Fruit fly (Drosophila melanogaster) Kc167 (cell line): ENCODE results near the gene blp.

Source experiments
- Myc ChIP-seq: fragments of >200 bp; optimal IDR thresholded peaks from 2 replicates; lab custom pipeline; 2017; ENCODE audit warnings: missing external identifiers
- Sin3A ChIP-seq: fragments of >200 bp; optimal IDR thresholded peaks from 2 replicates; lab custom pipeline; 2018; ENCODE audit warnings: missing external identifiers
- h ChIP-seq: fragments of >200 bp; optimal IDR thresholded peaks from 3 replicates; lab custom pipeline; 2018; ENCODE audit warnings: missing external identifiers
- insv ChIP-seq: fragments of >200 bp; optimal IDR thresholded peaks from 3 replicates; lab custom pipeline; 2018; ENCODE audit warnings: missing external identifiers
- psq ChIP-seq: fragments of >200 bp; optimal IDR thresholded peaks from 2 replicates; lab custom pipeline; 2017; ENCODE audit warnings: missing external identifiers
- ttk ChIP-seq: sonication (Bioruptor generic); optimal IDR thresholded peaks from 2 replicates; lab custom pipeline; 2017; ENCODE audit warnings: missing external identifiers

blp gene

DNA sequence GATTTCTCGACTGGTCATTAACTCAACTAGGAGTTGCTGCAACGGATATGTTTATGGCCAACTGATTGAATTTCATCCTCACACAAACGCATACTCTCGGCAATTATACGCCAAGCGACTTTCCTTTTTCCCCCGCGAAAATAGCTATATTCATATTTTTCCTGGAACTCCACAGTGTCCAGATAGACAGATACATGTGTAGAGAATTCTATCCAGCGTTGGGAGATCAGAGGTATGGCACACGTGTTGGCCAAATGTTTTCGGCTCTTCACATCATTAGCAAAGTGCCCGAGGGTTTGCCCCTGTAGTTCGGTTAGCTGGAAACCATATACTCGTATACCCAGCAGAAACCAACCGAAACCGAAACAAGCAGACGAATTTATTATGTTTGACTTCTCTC is 11.9 kb upstream of the blp start:
- TF ChIP-seq Myc (lab: Kevin White, UChicago) (no peak), h (lab: Kevin White, UChicago) (no peak), psq (lab: Kevin White, UChicago) (no peak), Sin3A (lab: Kevin White, UChicago) (no peak), insv (lab: Kevin White, UChicago) (no peak), ttk (lab: Kevin White, UChicago) (no peak)

dm6 chr3R:15922622-15923574 is 10.7 kb upstream of the blp start:
- TF ChIP-seq insv (lab: Kevin White, UChicago) (no peak), psq (lab: Kevin White, UChicago) (no peak), Myc (lab: Kevin White, UChicago) (no peak), h (lab: Kevin White, UChicago) (no peak), Sin3A (lab: Kevin White, UChicago) (no peak), ttk (lab: Kevin White, UChicago) (no peak)

DNA sequence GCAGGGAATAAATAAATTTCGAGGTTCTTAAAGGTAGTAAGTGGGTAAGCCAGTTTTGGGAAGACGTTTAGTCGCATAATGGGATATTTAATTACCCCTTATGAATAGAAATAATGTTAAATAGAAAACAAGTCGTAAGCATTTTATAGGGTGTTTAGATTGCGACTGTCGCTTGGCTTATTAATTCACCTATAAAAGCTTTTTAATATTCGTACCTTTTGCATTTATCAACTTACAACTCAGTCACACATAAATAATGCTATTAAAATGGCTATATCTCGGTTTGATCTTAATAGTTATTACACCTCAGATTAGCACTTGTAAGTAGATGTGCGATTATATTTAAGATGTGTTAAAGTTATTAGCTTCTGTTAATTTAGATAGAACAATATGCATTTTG is 8.3 kb upstream of the blp start, which contains the start of gene CG34276:
Gene CG34276 (plus strand): TSS at position 301 of the 400 bp plus-strand sequence.
- TF ChIP-seq Sin3A (lab: Kevin White, UChicago) = no peak
- no peak for TF ChIP-seq psq (lab: Kevin White, UChicago)
- TF ChIP-seq Myc (lab: Kevin White, UChicago) = no peak
- no peak for TF ChIP-seq h (lab: Kevin White, UChicago)
- no peak for TF ChIP-seq insv (lab: Kevin White, UChicago)
- TF ChIP-seq ttk (lab: Kevin White, UChicago) = no peak

dm6 chr3R:15925939-15926338 is 7.7 kb upstream of the blp start:
- TF ChIP-seq psq (lab: Kevin White, UChicago) = no peak
- no peak for TF ChIP-seq Sin3A (lab: Kevin White, UChicago)
- TF ChIP-seq Myc (lab: Kevin White, UChicago) = no peak
- no peak for TF ChIP-seq ttk (lab: Kevin White, UChicago)
- TF ChIP-seq insv (lab: Kevin White, UChicago) = no peak
- no peak for TF ChIP-seq h (lab: Kevin White, UChicago)

DNA sequence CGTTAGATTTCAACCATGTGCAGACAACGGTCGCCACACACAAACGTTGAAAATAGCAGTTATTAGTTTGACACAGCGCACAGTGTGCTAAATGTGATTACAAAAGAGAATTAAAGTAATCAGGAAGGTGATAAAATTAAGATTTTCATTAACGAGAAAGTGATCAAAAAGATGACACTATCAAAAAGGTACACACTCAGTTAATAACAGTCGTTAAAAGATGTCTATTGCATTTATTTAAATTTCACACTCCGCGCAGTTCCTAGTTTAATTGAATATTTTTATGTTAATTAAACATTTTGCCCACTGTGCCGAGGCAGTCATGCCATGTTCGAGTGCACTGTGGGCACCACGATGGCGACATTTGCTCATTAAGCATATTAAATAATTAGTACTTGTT is 6.5 kb upstream of the blp start:
- TF ChIP-seq Sin3A (lab: Kevin White, UChicago) = no peak
- TF ChIP-seq insv (lab: Kevin White, UChicago) = no peak
- no peak for TF ChIP-seq ttk (lab: Kevin White, UChicago)
- no peak for TF ChIP-seq psq (lab: Kevin White, UChicago)

- TF ChIP-seq h (lab: Kevin White, UChicago) (no peak), psq (lab: Kevin White, UChicago) (no peak), Myc (lab: Kevin White, UChicago) (no peak), insv (lab: Kevin White, UChicago) (no peak), Sin3A (lab: Kevin White, UChicago) (no peak), ttk (lab: Kevin White, UChicago) (no peak)
These were observed 5.5 kb upstream of the blp start for dm6 chr3R:15928127-15928526.

- TF ChIP-seq ttk (lab: Kevin White, UChicago) (no peak), Myc (lab: Kevin White, UChicago) (no peak), Sin3A (lab: Kevin White, UChicago) (no peak), h (lab: Kevin White, UChicago) (no peak), psq (lab: Kevin White, UChicago) (no peak)
These were observed 3.6 kb upstream of the blp start for dm6 chr3R:15930050-15930449.

DNA sequence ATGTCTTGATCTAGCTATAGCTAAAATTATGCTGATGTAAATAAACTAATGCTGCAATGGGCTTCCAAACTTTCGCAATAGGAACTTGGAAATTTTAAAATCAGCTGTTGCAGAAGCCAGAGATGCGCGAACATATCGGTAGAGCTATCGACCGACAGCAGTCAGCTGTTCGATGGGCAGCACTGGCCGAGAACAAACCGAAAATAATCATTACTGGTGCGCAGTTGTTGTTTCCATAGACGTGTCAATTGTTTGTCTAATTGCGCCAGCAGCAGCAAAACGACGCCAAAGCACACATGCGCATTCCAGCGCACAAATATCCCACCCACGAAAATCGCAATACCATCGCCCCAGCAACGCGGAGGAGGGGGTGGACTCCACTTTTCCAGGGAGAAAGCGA is 1.3 kb downstream of the blp start, which contains the start of gene Sap47:
Gene Sap47 (plus strand): TSS at position 149 of the 400 bp plus-strand sequence.
- no peak for TF ChIP-seq ttk (lab: Kevin White, UChicago)

DNA sequence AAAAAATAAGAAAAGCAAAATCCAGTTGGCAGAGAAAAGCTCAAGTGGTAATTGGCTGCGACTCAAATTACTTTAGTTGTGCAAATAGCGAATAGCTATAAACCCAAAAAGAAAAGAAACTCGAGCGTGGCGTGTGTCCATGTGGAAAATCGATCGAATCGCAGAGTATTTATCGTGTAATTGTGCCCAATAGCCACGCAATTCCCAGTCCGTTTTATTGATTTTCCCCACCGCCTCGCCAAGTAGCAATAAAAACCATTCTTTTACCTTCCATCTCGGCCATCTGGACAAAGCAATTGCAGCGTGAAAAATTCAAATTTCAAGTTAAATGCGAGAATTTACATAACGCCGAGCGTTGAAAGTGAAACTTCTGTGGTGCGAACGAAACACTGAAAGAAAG is 1.9 kb downstream of the blp start:
- TF ChIP-seq h (lab: Kevin White, UChicago) = no peak
- no peak for TF ChIP-seq Sin3A (lab: Kevin White, UChicago)
- no peak for TF ChIP-seq insv (lab: Kevin White, UChicago)
- no peak for TF ChIP-seq ttk (lab: Kevin White, UChicago)
- TF ChIP-seq Myc (lab: Kevin White, UChicago) = no peak
- TF ChIP-seq psq (lab: Kevin White, UChicago) = no peak

- TF ChIP-seq Sin3A (lab: Kevin White, UChicago) (no peak), Myc (lab: Kevin White, UChicago) (no peak), psq (lab: Kevin White, UChicago) (no peak), insv (lab: Kevin White, UChicago) (no peak), h (lab: Kevin White, UChicago) (no peak), ttk (lab: Kevin White, UChicago) (no peak)
These were observed 4.1 kb downstream of the blp start for dm6 chr3R:15937708-15938107.

dm6 chr3R:15947605-15948004 is 14.0 kb downstream of the blp start:
- TF ChIP-seq Myc (lab: Kevin White, UChicago) (no peak), insv (lab: Kevin White, UChicago) (no peak), h (lab: Kevin White, UChicago) (no peak), ttk (lab: Kevin White, UChicago) (no peak), Sin3A (lab: Kevin White, UChicago) (no peak), psq (lab: Kevin White, UChicago) (no peak)
